Worm (Caenorhabditis elegans) whole organism, young adult: ENCODE measurements around the gene cyp-37A1.
A peak's percentile ranks its signal among the peaks of the same experiment; 100 is the strongest.

Source experiments
- B0035.1 ChIP-seq: sonication (generic microtip); optimal IDR thresholded peaks from 2 replicates; lab custom pipeline; 2016; ENCODE audit warnings: missing genetic modification characterization, mild to moderate bottlenecking, missing compliant biosample characterization, missing genotype, missing genetic modification reagents
- F39B2.1 ChIP-seq: fragments of 200-800 bp; sonication (Bioruptor generic); IDR thresholded peaks from 2 replicates; pipeline ENCODE4 v1.3.6; 2022; ENCODE audit warnings: missing genetic modification reagents, missing genetic modification characterization, missing compliant biosample characterization
- Y53F4B.3 ChIP-seq: fragments of 200-800 bp; sonication (Bioruptor generic); IDR thresholded peaks from 2 replicates; pipeline ENCODE4 v1.3.6; 2022; ENCODE audit warnings: missing genetic modification reagents, missing genetic modification characterization, missing compliant biosample characterization
- Y53G8AR.9 ChIP-seq: fragments of 200-800 bp; sonication (Bioruptor generic); conservative IDR thresholded peaks from 2 replicates; pipeline ENCODE4 v1.3.6; 2022; ENCODE audit warnings: missing genetic modification reagents, missing genetic modification characterization, missing compliant biosample characterization
- athp-1 ChIP-seq: sonication (generic microtip); optimal IDR thresholded peaks from 2 replicates; lab custom pipeline; 2017; ENCODE audit warnings: mild to moderate bottlenecking, missing genetic modification characterization, missing compliant biosample characterization
- snpc-4 ChIP-seq, 5 experiments: fragments of 150-350 bp in 1 of 5; sonication (generic microtip) in 4 of 5; optimal IDR thresholded peaks; 2 replicates each; lab custom pipeline; 2014 to 2018; ENCODE audit warnings: missing genetic modification characterization in 5 of 5, missing biosample characterization in 3 of 5, antibody characterized with exemption in 2 of 5, mild to moderate bottlenecking in 2 of 5, missing compliant biosample characterization in 2 of 5, missing genotype in 2 of 5, moderate library complexity in 2 of 5, missing genetic modification reagents in 1 of 5
- unc-62 ChIP-seq: fragments of 150-350 bp; optimal IDR thresholded peaks from 2 replicates; lab custom pipeline; 2014; ENCODE audit warnings: missing biosample characterization, missing genetic modification reagents, missing genetic modification characterization
- ztf-26 ChIP-seq: sonication (generic microtip); optimal IDR thresholded peaks from 2 replicates; lab custom pipeline; 2017; ENCODE audit warnings: missing genetic modification characterization, missing compliant biosample characterization

DNA sequence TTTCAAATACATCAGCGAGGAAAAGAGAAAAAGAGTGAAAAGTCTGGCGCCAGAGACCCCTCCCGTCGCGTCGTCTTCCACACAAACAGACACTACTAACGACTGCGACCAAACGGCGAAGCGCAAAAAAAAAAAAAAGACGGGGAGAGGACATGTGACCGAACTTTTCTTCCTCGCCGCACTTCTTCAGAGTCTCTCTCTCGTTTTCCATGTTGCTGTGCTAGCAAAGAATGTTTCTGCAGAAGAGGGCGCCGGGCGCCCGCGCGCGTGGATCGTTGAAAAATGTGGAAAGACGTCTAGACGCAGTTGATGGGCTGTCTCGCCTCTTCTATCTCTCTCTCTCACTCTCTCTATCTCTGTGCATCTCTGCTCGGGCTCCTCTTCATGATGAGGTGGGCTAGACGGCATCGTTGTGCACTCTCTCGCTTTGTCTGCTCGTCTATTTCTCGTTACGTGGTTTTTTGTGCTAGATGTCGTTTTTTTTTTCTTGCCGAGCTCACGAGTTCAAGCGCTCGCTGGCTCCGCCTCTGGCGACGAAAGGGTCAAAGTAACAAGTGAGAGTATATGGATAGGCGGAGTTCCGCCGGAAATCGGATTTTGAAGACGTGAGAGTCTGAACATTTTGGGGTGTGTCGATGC lies 23.6 kb upstream of the cyp-37A1 start:
- TF ChIP-seq B0035.1: peak; percentile 80
- peak; percentile 71 for TF ChIP-seq Y53G8AR.9 (GFP tag; lab: Robert Waterston, UW)
- TF ChIP-seq athp-1 (tag; lab: Kevin White, UChicago): peak; percentile 17
- TF ChIP-seq unc-62 (GFP tag; lab: Kevin White, UChicago): no peak
- no peak for TF ChIP-seq F39B2.1 (GFP tag; lab: Robert Waterston, UW)
- TF ChIP-seq ztf-26 (tag; lab: Kevin White, UChicago): peak; percentile 92
- peak; percentile 25 for TF ChIP-seq snpc-4 (GFP tag; optimal IDR thresholded peaks at IDR 0.05; lab: Kevin White, UChicago)
- TF ChIP-seq snpc-4 (tag; optimal IDR thresholded peaks at IDR 0.05; lab: Kevin White, UChicago): peak in 3 of 4 experiments; percentile 71 to 87 (median 85)
- TF ChIP-seq Y53F4B.3 (GFP tag; lab: Robert Waterston, UW): no peak
